Fruit fly (Drosophila melanogaster): ENCODE results near the gene CG33658.

CG33658 gene

dm6 chr3R:24875939-24876842 lies 35.2 kb upstream of the CG33658 start, which contains the start of gene CG3744 (continued):
- TF ChIP-seq CG30431 (GFP tag; optimal IDR thresholded peaks at IDR 0.05) = peak; percentile 82
- TF ChIP-seq dpn (GFP tag; optimal IDR thresholded peaks at IDR 0.05) = peak; percentile 79 to 94
- peak; percentile 98 for TF ChIP-seq Dbx (GFP tag; IDR thresholded peaks at IDR 0.05)
- peak; percentile 93 for TF ChIP-seq zen2 (GFP tag; IDR thresholded peaks at IDR 0.05; ENCODE audit: partially characterized antibody)
- TF ChIP-seq CG11560 (tag; IDR thresholded peaks at IDR 0.05) = peak; percentile 72
- peak; percentile 94 for TF ChIP-seq CG34422 (GFP tag; IDR thresholded peaks at IDR 0.05)
- peak; percentile 88 for TF ChIP-seq CG11504 (tag; optimal IDR thresholded peaks at IDR 0.05)
- 0 out of 2 replicates have a peak, but pooled peaks have one; percentile 9 for TF ChIP-seq Dip2 (GFP tag; IDR thresholded peaks at IDR 0.05)
- peak; percentile 46 for TF ChIP-seq Camta (GFP tag; optimal IDR thresholded peaks at IDR 0.05)
- no peak for TF ChIP-seq D (optimal IDR thresholded peaks at IDR 0.05)
- peak; percentile 76 for TF ChIP-seq D (GFP tag; optimal IDR thresholded peaks at IDR 0.05)
- peak; percentile 86 for TF ChIP-seq CG14050 (GFP tag; IDR thresholded peaks at IDR 0.05)
- peak; percentile 90 for TF ChIP-seq Sox102F (GFP tag; optimal IDR thresholded peaks at IDR 0.05)
- TF ChIP-seq CG7928 (GFP tag; optimal IDR thresholded peaks at IDR 0.05) = peak; percentile 63
- TF ChIP-seq CG8281 (tag; optimal IDR thresholded peaks at IDR 0.05) = peak; percentile 67
- TF ChIP-seq CG4404 (GFP tag; IDR thresholded peaks at IDR 0.05) = peak; percentile 89
- peak; percentile 91 for TF ChIP-seq CG1233 (GFP tag; optimal IDR thresholded peaks at IDR 0.05)
- TF ChIP-seq sens (GFP tag) = peak; percentile 82
- no peak for TF ChIP-seq Neu2 (GFP tag; optimal IDR thresholded peaks at IDR 0.05; ENCODE audit: borderline replicate concordance)
- peak; percentile 86 for TF ChIP-seq CG15479 (GFP tag; optimal IDR thresholded peaks at IDR 0.05)
- TF ChIP-seq wek (GFP tag; optimal IDR thresholded peaks at IDR 0.05) = peak; percentile 23
- TF ChIP-seq scrt (GFP tag; optimal IDR thresholded peaks at IDR 0.05) = no peak
- TF ChIP-seq sd (tag; optimal IDR thresholded peaks at IDR 0.05) = peak; percentile 41
- TF ChIP-seq CG4328 (GFP tag; optimal IDR thresholded peaks at IDR 0.05) = peak; percentile 85
- peak; percentile 96 for TF ChIP-seq CG11247 (GFP tag; IDR thresholded peaks at IDR 0.05)
- peak; percentile 94 for TF ChIP-seq Opbp (GFP tag; IDR thresholded peaks at IDR 0.05; ENCODE audit: partially characterized antibody)
- TF ChIP-seq Mad (GFP tag; optimal IDR thresholded peaks at IDR 0.05) = peak; percentile 81
- peak; percentile 14 for TF ChIP-seq CG10565 (GFP tag; optimal IDR thresholded peaks at IDR 0.05)
- peak; percentile 84 for TF ChIP-seq Awh (GFP tag; IDR thresholded peaks at IDR 0.05)
- TF ChIP-seq D19A (tag; optimal IDR thresholded peaks at IDR 0.05) = peak; percentile 80
- TF ChIP-seq CHES-1-like (GFP tag; optimal IDR thresholded peaks at IDR 0.05) = peak; percentile 53
- peak; percentile 21 for TF ChIP-seq zf30C (GFP tag; optimal IDR thresholded peaks at IDR 0.05)
- TF ChIP-seq CG10979 (tag; optimal IDR thresholded peaks at IDR 0.05) = peak; percentile 84
- peak; percentile 29 for TF ChIP-seq Bdp1 (GFP tag; optimal IDR thresholded peaks at IDR 0.05)
- peak; percentile 90; the same call in 1 of the 2 replicates for TF ChIP-seq aop (GFP tag; IDR thresholded peaks at IDR 0.05)
- TF ChIP-seq Nf-YA (GFP tag; IDR thresholded peaks at IDR 0.05) = peak; percentile 89
- peak; percentile 77 for TF ChIP-seq ato (GFP tag; IDR thresholded peaks at IDR 0.05; ENCODE audit: partially characterized antibody)
- TF ChIP-seq CG6175 (GFP tag; IDR thresholded peaks at IDR 0.05) = peak; percentile 92
- TF ChIP-seq CG14710 (tag; optimal IDR thresholded peaks at IDR 0.05) = no peak
- TF ChIP-seq Myb (GFP tag; optimal IDR thresholded peaks at IDR 0.05) = peak; percentile 47
- peak; percentile 79 for TF ChIP-seq Adf1 (GFP tag; IDR thresholded peaks at IDR 0.05)
- TF ChIP-seq CG18764 (GFP tag; optimal IDR thresholded peaks at IDR 0.05) = peak; percentile 81
- TF ChIP-seq inv (GFP tag; IDR thresholded peaks at IDR 0.05; ENCODE audit: partially characterized antibody) = peak; percentile 94
- TF ChIP-seq BtbVII (GFP tag; optimal IDR thresholded peaks at IDR 0.05) = peak; percentile 77
- TF ChIP-seq CG9932 (GFP tag; IDR thresholded peaks at IDR 0.05) = peak; percentile 99
- TF ChIP-seq Max (GFP tag; optimal IDR thresholded peaks at IDR 0.05) = peak; percentile 54
- TF ChIP-seq vnd (GFP tag; IDR thresholded peaks at IDR 0.05; ENCODE audit: partially characterized antibody) = peak; percentile 94
- TF ChIP-seq CG6654 (GFP tag; optimal IDR thresholded peaks at IDR 0.05) = peak; percentile 57
